ENCODE assay signal across 1 fruit fly cellular context in the genomic region with DNA sequence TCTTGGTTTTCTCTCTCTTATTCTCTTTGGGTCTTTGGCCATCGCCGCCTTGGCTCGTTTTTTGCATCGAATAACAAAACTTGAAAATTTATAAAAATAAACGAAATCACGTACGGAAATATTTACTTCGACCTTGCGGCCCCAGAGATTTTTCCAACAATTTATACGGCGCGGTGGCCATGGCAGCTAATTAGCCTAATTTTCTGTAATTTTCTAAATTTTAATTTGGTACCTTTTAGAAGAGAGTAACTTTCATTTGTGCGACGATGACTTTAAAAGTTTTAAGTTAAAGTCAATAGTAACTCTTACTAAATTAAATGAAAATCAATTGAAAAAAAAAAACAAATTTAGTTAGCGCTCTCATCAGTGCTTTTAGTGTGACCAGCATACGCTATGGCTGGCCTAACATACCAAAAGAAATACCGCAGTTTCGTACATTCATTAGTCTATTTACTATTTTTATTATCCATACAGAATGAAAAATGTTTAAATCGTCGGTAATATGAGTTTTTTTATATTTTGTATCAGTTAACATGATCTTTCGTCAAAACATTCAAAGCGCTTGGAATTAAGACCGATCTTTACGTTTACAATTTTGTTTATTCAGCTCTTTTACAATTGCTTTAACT.
TF ChIP-seq lines count a peak whose summit lies in the region.

No protein-coding gene starts in this region.

TF ChIP-seq in whole organism, embryonic, 481 proteins besides CTCF, POLR2A, EP300 and RAD21 (continued from another document):
- TF ChIP-seq CG3065 (GFP tag; optimal IDR thresholded peaks at IDR 0.05; lab: Kevin White, UChicago) (no peak), Hsf (GFP tag; optimal IDR thresholded peaks at IDR 0.05; lab: Kevin White, UChicago) (no peak), NC2β (GFP tag; optimal IDR thresholded peaks at IDR 0.05; lab: Kevin White, UChicago) (no peak), CG7963 (GFP tag; IDR thresholded peaks at IDR 0.05; lab: Robert Waterston, UW; ENCODE audit: partially characterized antibody) (no peak), CG12236 (GFP tag; optimal IDR thresholded peaks at IDR 0.05; lab: Kevin White, UChicago) (no peak), C15 (GFP tag; IDR thresholded peaks at IDR 0.05; lab: Robert Waterston, UW) (no peak), CG4328 (GFP tag; optimal IDR thresholded peaks at IDR 0.05; lab: Kevin White, UChicago) (no peak), gfzf (GFP tag; optimal IDR thresholded peaks at IDR 0.05; lab: Kevin White, UChicago) (peak; percentile 64), sob (GFP tag; IDR thresholded peaks at IDR 0.05; lab: Robert Waterston, UW) (no peak), pzg (GFP tag; optimal IDR thresholded peaks at IDR 0.05; lab: Kevin White, UChicago) (peak; percentile 25), CG4404 (GFP tag; IDR thresholded peaks at IDR 0.05; lab: Robert Waterston, UW) (no peak), CG18262 (tag; optimal IDR thresholded peaks at IDR 0.05; lab: Kevin White, UChicago) (no peak), Trl (optimal IDR thresholded peaks at IDR 0.05; lab: Kevin White, UChicago) (no peak), Trl (GFP tag; optimal IDR thresholded peaks at IDR 0.05; lab: Kevin White, UChicago) (peak; percentile 18), croc (GFP tag; conservative IDR thresholded peaks at IDR 0.05; lab: Robert Waterston, UW) (no peak), Hand (GFP tag; optimal IDR thresholded peaks at IDR 0.05; lab: Kevin White, UChicago) (no peak), CG15696 (tag; optimal IDR thresholded peaks at IDR 0.05; lab: Kevin White, UChicago) (no peak), sr (GFP tag; IDR thresholded peaks at IDR 0.05; lab: Robert Waterston, UW) (no peak), CG2202 (tag; optimal IDR thresholded peaks at IDR 0.05; lab: Kevin White, UChicago) (no peak), sima (GFP tag; optimal IDR thresholded peaks at IDR 0.05; lab: Kevin White, UChicago) (no peak), CG1792 (GFP tag; optimal IDR thresholded peaks at IDR 0.05; lab: Kevin White, UChicago) (no peak), Dip2 (GFP tag; IDR thresholded peaks at IDR 0.05; lab: Robert Waterston, UW) (no peak), org-1 (GFP tag; optimal IDR thresholded peaks at IDR 0.05; lab: Kevin White, UChicago) (no peak), gt (GFP tag; IDR thresholded peaks at IDR 0.05; lab: Robert Waterston, UW) (no peak), ase (GFP tag; IDR thresholded peaks at IDR 0.05; lab: Robert Waterston, UW) (no peak), CG7745 (tag; optimal IDR thresholded peaks at IDR 0.05; lab: Kevin White, UChicago) (no peak), hbn (GFP tag; IDR thresholded peaks at IDR 0.05; lab: Robert Waterston, UW; ENCODE audit: partially characterized antibody) (no peak), lmd (GFP tag; IDR thresholded peaks at IDR 0.05; lab: Robert Waterston, UW) (no peak), CG6765 (GFP tag; optimal IDR thresholded peaks at IDR 0.05; lab: Kevin White, UChicago) (no peak), lab (GFP tag; optimal IDR thresholded peaks at IDR 0.05; lab: Kevin White, UChicago) (no peak), schlank (tag; optimal IDR thresholded peaks at IDR 0.05; lab: Kevin White, UChicago) (no peak), CG12104 (GFP tag; optimal IDR thresholded peaks at IDR 0.05; lab: Kevin White, UChicago) (no peak), CG16815 (GFP tag; optimal IDR thresholded peaks at IDR 0.05; lab: Kevin White, UChicago) (no peak), CG12659 (GFP tag; optimal IDR thresholded peaks at IDR 0.05; lab: Kevin White, UChicago) (peak; percentile 33), Dp (GFP tag; optimal IDR thresholded peaks at IDR 0.05; lab: Kevin White, UChicago) (peak; percentile 19), stwl (tag; optimal IDR thresholded peaks at IDR 0.05; lab: Kevin White, UChicago) (peak; percentile 53), stc (GFP tag; IDR thresholded peaks at IDR 0.05; lab: Robert Waterston, UW) (no peak), cad (GFP tag; optimal IDR thresholded peaks at IDR 0.05; lab: Kevin White, UChicago) (no peak), Dip3 (GFP tag; optimal IDR thresholded peaks at IDR 0.05; lab: Kevin White, UChicago) (no peak), CHES-1-like (GFP tag; optimal IDR thresholded peaks at IDR 0.05; lab: Kevin White, UChicago) (no peak), Med (GFP tag; lab: Kevin White, UChicago) (peak; percentile 76), CG8944 (GFP tag; optimal IDR thresholded peaks at IDR 0.05; lab: Kevin White, UChicago) (no peak), CG7357 (GFP tag; IDR thresholded peaks at IDR 0.05; lab: Robert Waterston, UW) (no peak), CG9797 (GFP tag; optimal IDR thresholded peaks at IDR 0.05; lab: Kevin White, UChicago) (peak; percentile 43), CG12391 (tag; optimal IDR thresholded peaks at IDR 0.05; lab: Kevin White, UChicago) (no peak), CG17385 (GFP tag; optimal IDR thresholded peaks at IDR 0.05; lab: Kevin White, UChicago) (no peak), Dek (tag; optimal IDR thresholded peaks at IDR 0.05; lab: Kevin White, UChicago) (peak; percentile 34), CG4820 (GFP tag; optimal IDR thresholded peaks at IDR 0.05; lab: Kevin White, UChicago) (no peak), CG1603 (tag; optimal IDR thresholded peaks at IDR 0.05; lab: Kevin White, UChicago) (no peak), slbo (GFP tag; IDR thresholded peaks at IDR 0.05; lab: Robert Waterston, UW) (no peak), NK7.1 (GFP tag; optimal IDR thresholded peaks at IDR 0.05; lab: Kevin White, UChicago) (no peak), Atf6 (GFP tag; IDR thresholded peaks at IDR 0.05; lab: Robert Waterston, UW) (no peak), slp2 (GFP tag; optimal IDR thresholded peaks at IDR 0.05; lab: Kevin White, UChicago) (no peak), ro (GFP tag; IDR thresholded peaks at IDR 0.05; lab: Robert Waterston, UW) (no peak), Max (GFP tag; optimal IDR thresholded peaks at IDR 0.05; lab: Kevin White, UChicago) (no peak), CG15514 (GFP tag; optimal IDR thresholded peaks at IDR 0.05; lab: Kevin White, UChicago) (no peak), lola (GFP tag; optimal IDR thresholded peaks at IDR 0.05; lab: Kevin White, UChicago) (no peak), lbe (GFP tag; optimal IDR thresholded peaks at IDR 0.05; lab: Kevin White, UChicago) (no peak), Gug (GFP tag; IDR thresholded peaks at IDR 0.05; lab: Robert Waterston, UW) (no peak), CG10267 (tag; optimal IDR thresholded peaks at IDR 0.05; lab: Kevin White, UChicago) (peak; percentile 12), unc-4 (GFP tag; IDR thresholded peaks at IDR 0.05; lab: Robert Waterston, UW; ENCODE audit: partially characterized antibody) (no peak), Nf-YA (GFP tag; IDR thresholded peaks at IDR 0.05; lab: Robert Waterston, UW) (no peak), D19B (GFP tag; optimal IDR thresholded peaks at IDR 0.05; lab: Kevin White, UChicago) (no peak), bbx (GFP tag; IDR thresholded peaks at IDR 0.05; lab: Robert Waterston, UW; ENCODE audit: partially characterized antibody) (no peak), caup (GFP tag; optimal IDR thresholded peaks at IDR 0.05; lab: Kevin White, UChicago; ENCODE audit: severe bottlenecking) (no peak), sisA (GFP tag; IDR thresholded peaks at IDR 0.05; lab: Robert Waterston, UW) (no peak), cas (GFP tag; IDR thresholded peaks at IDR 0.05; lab: Robert Waterston, UW) (no peak), CG10147 (GFP tag; optimal IDR thresholded peaks at IDR 0.05; lab: Kevin White, UChicago) (no peak), CG9215 (GFP tag; IDR thresholded peaks at IDR 0.05; lab: Robert Waterston, UW) (no peak), Sox102F (GFP tag; optimal IDR thresholded peaks at IDR 0.05; lab: Kevin White, UChicago) (no peak), CG11247 (GFP tag; IDR thresholded peaks at IDR 0.05; lab: Robert Waterston, UW) (no peak), Scr (GFP tag; IDR thresholded peaks at IDR 0.05; lab: Robert Waterston, UW; ENCODE audit: partially characterized antibody) (no peak), ATbp (GFP tag; optimal IDR thresholded peaks at IDR 0.05; lab: Kevin White, UChicago) (no peak), pros (GFP tag; optimal IDR thresholded peaks at IDR 0.05; lab: Kevin White, UChicago) (no peak), CG8924 (tag; optimal IDR thresholded peaks at IDR 0.05; lab: Kevin White, UChicago) (no peak), CG10959 (GFP tag; IDR thresholded peaks at IDR 0.05; lab: Robert Waterston, UW) (no peak), Elba2 (GFP tag; optimal IDR thresholded peaks at IDR 0.05; lab: Kevin White, UChicago) (no peak), Deaf1 (tag; optimal IDR thresholded peaks at IDR 0.05; lab: Kevin White, UChicago) (no peak)
TF ChIP-seq in whole organism, embryonic: peak in this region for 17.
